Worm (Caenorhabditis elegans) whole organism, late embryonic: ENCODE data around the gene C01B10.3.

Experiments
- C08G9.2 ChIP-seq: sonication (generic microtip); optimal IDR thresholded peaks from 2 replicates; lab custom pipeline; 2016; ENCODE audit warnings: mild to moderate bottlenecking, missing genetic modification characterization, moderate library complexity, missing compliant biosample characterization
- C38D4.7 ChIP-seq: fragments of 200-800 bp; sonication (Bioruptor generic); optimal IDR thresholded peaks from 2 replicates; lab custom pipeline; 2018; ENCODE audit warnings: mild to moderate bottlenecking, missing genetic modification characterization, moderate library complexity, missing compliant biosample characterization
- F13H6.1 ChIP-seq: sonication (generic microtip); optimal IDR thresholded peaks from 2 replicates; lab custom pipeline; 2016; ENCODE audit warnings: missing genetic modification characterization, missing compliant biosample characterization
- K09A11.1 ChIP-seq: sonication (generic microtip); optimal IDR thresholded peaks from 2 replicates; lab custom pipeline; 2017; ENCODE audit warnings: antibody characterized with exemption, mild to moderate bottlenecking, missing genetic modification characterization, missing compliant biosample characterization; ENCODE audit not compliant: insufficient read depth
- T23F11.4 ChIP-seq: fragments of 200-800 bp; sonication (Bioruptor generic); optimal IDR thresholded peaks from 2 replicates; lab custom pipeline; 2018; ENCODE audit warnings: mild to moderate bottlenecking, missing genetic modification characterization, missing compliant biosample characterization
- Y22D7AL.16 ChIP-seq: sonication (generic microtip); optimal IDR thresholded peaks from 2 replicates; lab custom pipeline; 2016; ENCODE audit warnings: missing genetic modification characterization, missing compliant biosample characterization
- ahr-1 ChIP-seq: sonication (generic microtip); optimal IDR thresholded peaks from 2 replicates; lab custom pipeline; 2016; ENCODE audit warnings: missing genetic modification characterization, missing compliant biosample characterization
- ama-1 ChIP-seq: fragments of 150-350 bp; optimal IDR thresholded peaks from 2 replicates; lab custom pipeline; 2014
- ceh-14 ChIP-seq: sonication (generic microtip); optimal IDR thresholded peaks from 2 replicates; lab custom pipeline; 2016; ENCODE audit warnings: missing genotype, missing genetic modification characterization, missing compliant biosample characterization
- ceh-19 ChIP-seq: fragments of 200-800 bp; sonication (Bioruptor generic); optimal IDR thresholded peaks from 2 replicates; lab custom pipeline; 2018; ENCODE audit warnings: mild to moderate bottlenecking, missing genetic modification characterization, missing compliant biosample characterization
- ceh-22 ChIP-seq: sonication (generic microtip); optimal IDR thresholded peaks from 2 replicates; lab custom pipeline; 2017; ENCODE audit warnings: missing biosample characterization, missing genetic modification characterization
- ceh-24 ChIP-seq: sonication (generic microtip); optimal IDR thresholded peaks from 2 replicates; lab custom pipeline; 2016; ENCODE audit warnings: mild to moderate bottlenecking, missing genetic modification characterization, missing compliant biosample characterization
- ceh-31 ChIP-seq: sonication (generic microtip); optimal IDR thresholded peaks from 2 replicates; lab custom pipeline; 2016; ENCODE audit warnings: missing genetic modification characterization, missing compliant biosample characterization
- ceh-34 ChIP-seq: sonication (generic microtip); optimal IDR thresholded peaks from 2 replicates; lab custom pipeline; 2016; ENCODE audit warnings: mild to moderate bottlenecking, missing genetic modification characterization, missing compliant biosample characterization
- ceh-6 ChIP-seq: fragments of 200-800 bp; sonication (Bioruptor generic); optimal IDR thresholded peaks from 2 replicates; lab custom pipeline; 2018; ENCODE audit warnings: mild to moderate bottlenecking, missing genetic modification characterization, missing compliant biosample characterization
- ceh-9 ChIP-seq: sonication (generic microtip); optimal IDR thresholded peaks from 2 replicates; lab custom pipeline; 2016; ENCODE audit warnings: mild to moderate bottlenecking, missing genetic modification characterization, inconsistent platforms, missing compliant biosample characterization
- eyg-1 ChIP-seq: sonication (generic microtip); optimal IDR thresholded peaks from 2 replicates; lab custom pipeline; 2016; ENCODE audit warnings: missing genotype, missing genetic modification characterization, missing compliant biosample characterization
- fax-1 ChIP-seq: sonication (generic microtip); optimal IDR thresholded peaks from 2 replicates; lab custom pipeline; 2016; ENCODE audit warnings: missing genotype, missing genetic modification characterization, missing compliant biosample characterization
- fkh-10 ChIP-seq: fragments of 150-350 bp; optimal IDR thresholded peaks from 2 replicates; lab custom pipeline; 2014; ENCODE audit warnings: missing biosample characterization, missing genetic modification reagents, missing genetic modification characterization
- fkh-6 ChIP-seq: sonication (generic microtip); optimal IDR thresholded peaks from 2 replicates; lab custom pipeline; 2016; ENCODE audit warnings: missing genetic modification characterization, missing compliant biosample characterization
- hlh-13 ChIP-seq: fragments of 200-800 bp; sonication (Bioruptor generic); optimal IDR thresholded peaks from 2 replicates; lab custom pipeline; 2018; ENCODE audit warnings: mild to moderate bottlenecking, missing genetic modification characterization, missing compliant biosample characterization
- hlh-30 ChIP-seq: sonication (generic microtip); optimal IDR thresholded peaks from 2 replicates; lab custom pipeline; 2017; ENCODE audit warnings: antibody characterized with exemption, missing genetic modification characterization, missing compliant biosample characterization; ENCODE audit not compliant: insufficient read depth
- hlh-6 ChIP-seq: sonication (generic microtip); optimal IDR thresholded peaks from 2 replicates; lab custom pipeline; 2016; ENCODE audit warnings: missing genotype, missing genetic modification characterization, missing compliant biosample characterization
- lim-6 ChIP-seq: sonication (generic microtip); optimal IDR thresholded peaks from 2 replicates; lab custom pipeline; 2016; ENCODE audit warnings: missing genetic modification characterization, missing compliant biosample characterization
- lin-11 ChIP-seq: fragments of 200-800 bp; sonication (Bioruptor generic); optimal IDR thresholded peaks from 2 replicates; lab custom pipeline; 2018; ENCODE audit warnings: mild to moderate bottlenecking, missing genetic modification characterization, missing compliant biosample characterization
- madf-2 ChIP-seq: sonication (generic microtip); optimal IDR thresholded peaks from 2 replicates; lab custom pipeline; 2017; ENCODE audit warnings: missing genetic modification characterization, missing compliant biosample characterization
- mec-3 ChIP-seq: sonication (generic microtip); optimal IDR thresholded peaks from 2 replicates; lab custom pipeline; 2016; ENCODE audit warnings: borderline replicate concordance, missing genetic modification characterization, missing compliant biosample characterization
- nfya-1 ChIP-seq: sonication (generic microtip); optimal IDR thresholded peaks from 2 replicates; lab custom pipeline; 2017; ENCODE audit warnings: missing genetic modification characterization, mild to moderate bottlenecking, missing compliant biosample characterization, antibody characterized with exemption, moderate library complexity
- nhr-11 ChIP-seq: fragments of 150-350 bp; optimal IDR thresholded peaks from 2 replicates; lab custom pipeline; 2014; ENCODE audit warnings: missing biosample characterization, missing genetic modification characterization
- nhr-232 ChIP-seq: sonication (generic microtip); optimal IDR thresholded peaks from 2 replicates; lab custom pipeline; 2016; ENCODE audit warnings: missing genetic modification characterization, missing compliant biosample characterization
- npax-4 ChIP-seq: sonication (generic microtip); optimal IDR thresholded peaks from 2 replicates; lab custom pipeline; 2016; ENCODE audit warnings: missing genetic modification characterization, missing compliant biosample characterization
- pag-3 ChIP-seq: sonication (generic microtip); optimal IDR thresholded peaks from 2 replicates; lab custom pipeline; 2016; ENCODE audit warnings: missing compliant biosample characterization, missing genetic modification characterization, borderline replicate concordance
- pat-9 ChIP-seq: fragments of 200-800 bp; sonication (Bioruptor generic); optimal IDR thresholded peaks from 2 replicates; lab custom pipeline; 2018; ENCODE audit warnings: mild to moderate bottlenecking, missing genetic modification characterization, moderate library complexity, missing compliant biosample characterization
- pax-1 ChIP-seq: fragments of 150-350 bp; optimal IDR thresholded peaks from 2 replicates; lab custom pipeline; 2014; ENCODE audit warnings: missing biosample characterization, missing genetic modification characterization
- pqm-1 ChIP-seq: sonication (generic microtip); optimal IDR thresholded peaks from 2 replicates; lab custom pipeline; 2016; ENCODE audit warnings: missing genetic modification characterization, missing compliant biosample characterization
- pros-1 ChIP-seq: fragments of 150-350 bp; optimal IDR thresholded peaks from 2 replicates; lab custom pipeline; 2014; ENCODE audit warnings: missing biosample characterization, missing genetic modification reagents, missing genetic modification characterization
- rnt-1 ChIP-seq: sonication (generic microtip); optimal IDR thresholded peaks from 2 replicates; lab custom pipeline; 2016; ENCODE audit warnings: missing genetic modification characterization, missing compliant biosample characterization
- sox-2 ChIP-seq: fragments of 200-800 bp; sonication (Bioruptor generic); IDR thresholded peaks from 2 replicates; pipeline ENCODE4 v1.3.6; 2022; ENCODE audit warnings: missing genetic modification reagents, missing genetic modification characterization, missing compliant biosample characterization
- syd-9 ChIP-seq: sonication (generic microtip); optimal IDR thresholded peaks from 2 replicates; lab custom pipeline; 2016; ENCODE audit warnings: mild to moderate bottlenecking, missing genetic modification characterization, moderate library complexity, missing compliant biosample characterization
- tbx-2 ChIP-seq: sonication (generic microtip); optimal IDR thresholded peaks from 2 replicates; lab custom pipeline; 2016; ENCODE audit warnings: missing genetic modification characterization, missing compliant biosample characterization
- tbx-7 ChIP-seq: sonication (generic microtip); optimal IDR thresholded peaks from 2 replicates; lab custom pipeline; 2016; ENCODE audit warnings: missing genotype, missing genetic modification characterization, missing compliant biosample characterization
- ttx-3 ChIP-seq: sonication (generic microtip); optimal IDR thresholded peaks from 2 replicates; lab custom pipeline; 2016; ENCODE audit warnings: missing genetic modification reagents, missing genetic modification characterization, missing compliant biosample characterization
- unc-3 ChIP-seq, 2 experiments: fragments of 200-800 bp in 1 of 2; sonication (Bioruptor generic) in 1 of 2; sonication (generic microtip) in 1 of 2; conservative IDR thresholded peaks in 1 of 2; optimal IDR thresholded peaks in 1 of 2; 2 replicates each; pipeline versions ENCODE4 v1.3.6 to Lab custom; 2016 to 2022; ENCODE audit warnings: missing compliant biosample characterization in 2 of 2, missing genetic modification characterization in 2 of 2, missing genetic modification reagents in 1 of 2
- unc-42 ChIP-seq: sonication (generic microtip); optimal IDR thresholded peaks from 2 replicates; lab custom pipeline; 2016; ENCODE audit warnings: missing genotype, missing genetic modification characterization, missing compliant biosample characterization
- unc-55 ChIP-seq: sonication (generic microtip); optimal IDR thresholded peaks from 2 replicates; lab custom pipeline; 2017; ENCODE audit warnings: missing biosample characterization, missing genetic modification reagents, missing genetic modification characterization
- unc-86 ChIP-seq: sonication (generic microtip); optimal IDR thresholded peaks from 2 replicates; lab custom pipeline; 2016; ENCODE audit warnings: missing genetic modification characterization, missing compliant biosample characterization
- zip-5 ChIP-seq: sonication (generic microtip); optimal IDR thresholded peaks from 2 replicates; lab custom pipeline; 2016; ENCODE audit warnings: missing genetic modification characterization, missing compliant biosample characterization
- ztf-16 ChIP-seq: sonication (generic microtip); optimal IDR thresholded peaks from 2 replicates; lab custom pipeline; 2017; ENCODE audit warnings: missing genetic modification characterization, missing compliant biosample characterization

C01B10.3 gene

ce11 chrIV:6646905-6647304 is 25.8 kb upstream of the C01B10.3 start:
- peak; percentile 42 for TF ChIP-seq pros-1 (tag; lab: Kevin White, UChicago)
- no peak for TF ChIP-seq tbx-7 (tag; lab: Kevin White, UChicago)
- TF ChIP-seq ama-1: peak; percentile 93
- TF ChIP-seq rnt-1: peak; percentile 12
- no peak for TF ChIP-seq T23F11.4 (GFP tag; lab: Kevin White, UChicago)
- no peak for TF ChIP-seq ceh-9 (tag; lab: Kevin White, UChicago)
- TF ChIP-seq ceh-31 (tag; lab: Kevin White, UChicago): peak; percentile 12
- no peak for TF ChIP-seq nfya-1 (tag; lab: Kevin White, UChicago)
- no peak for TF ChIP-seq hlh-13 (GFP tag; lab: Kevin White, UChicago)
- TF ChIP-seq, all 69 proteins: peak for 4

ce11 chrIV:6645867-6646655 is 24.9 kb upstream of the C01B10.3 start, which contains the start of gene hil-7:
Gene hil-7 (plus strand): TSS chrIV:6646312.
- peak; percentile 27 for TF ChIP-seq fkh-10 (GFP tag; lab: Kevin White, UChicago)
- TF ChIP-seq nhr-232 (tag; lab: Kevin White, UChicago): peak; percentile 11
- TF ChIP-seq C38D4.7 (GFP tag; lab: Kevin White, UChicago): no peak
- TF ChIP-seq lin-11: no peak
- no peak for TF ChIP-seq T23F11.4 (GFP tag; lab: Kevin White, UChicago)
- TF ChIP-seq hlh-30 (tag; lab: Kevin White, UChicago): peak; percentile 98
- TF ChIP-seq ceh-34 (tag; lab: Kevin White, UChicago): peak; percentile 96
- TF ChIP-seq ztf-16: peak; percentile 34
- no peak for TF ChIP-seq pat-9 (tag; lab: Kevin White, UChicago)
- TF ChIP-seq pqm-1 (tag; lab: Kevin White, UChicago): no peak
- TF ChIP-seq npax-4: no peak
- no peak for TF ChIP-seq C08G9.2 (tag; lab: Kevin White, UChicago)
- TF ChIP-seq K09A11.1 (tag; lab: Kevin White, UChicago): peak; percentile 19
- TF ChIP-seq Y22D7AL.16 (tag; lab: Kevin White, UChicago): no peak
- no peak for TF ChIP-seq ttx-3 (tag; lab: Kevin White, UChicago)
- peak; percentile 72 for TF ChIP-seq rnt-1
- TF ChIP-seq madf-2 (tag; lab: Kevin White, UChicago): peak; percentile 56
- no peak for TF ChIP-seq hlh-13 (GFP tag; lab: Kevin White, UChicago)
- TF ChIP-seq nhr-11 (tag; lab: Kevin White, UChicago): no peak
- peak; percentile 46; the same call in 1 of the 2 replicates for TF ChIP-seq sox-2 (GFP tag; lab: Robert Waterston, UW)
- TF ChIP-seq nfya-1 (tag; lab: Kevin White, UChicago): peak; percentile 94
- peak; percentile 47 for TF ChIP-seq unc-86 (tag; lab: Kevin White, UChicago)
- TF ChIP-seq ceh-19 (GFP tag; lab: Kevin White, UChicago): peak; percentile 86
- no peak for TF ChIP-seq mec-3 (tag; lab: Kevin White, UChicago)
- peak; percentile 68 for TF ChIP-seq hlh-6 (tag; lab: Kevin White, UChicago)
- peak; percentile 94 for TF ChIP-seq ama-1
- TF ChIP-seq unc-3 (GFP tag; conservative IDR thresholded peaks at IDR 0.05; lab: Robert Waterston, UW): no peak
- no peak for TF ChIP-seq unc-3 (tag; optimal IDR thresholded peaks at IDR 0.05; lab: Kevin White, UChicago)
- no peak for TF ChIP-seq fax-1
- TF ChIP-seq ahr-1 (tag; lab: Kevin White, UChicago): peak; percentile 25
- TF ChIP-seq eyg-1 (tag; lab: Kevin White, UChicago): peak; percentile 81
- no peak for TF ChIP-seq ceh-24 (tag; lab: Kevin White, UChicago)
- TF ChIP-seq unc-42 (tag; lab: Kevin White, UChicago): peak; percentile 82
- peak; percentile 17 for TF ChIP-seq fkh-6
- peak; percentile 9 for TF ChIP-seq pax-1
- TF ChIP-seq tbx-2 (tag; lab: Kevin White, UChicago): peak; percentile 87
- TF ChIP-seq pag-3 (tag; lab: Kevin White, UChicago): no peak
- TF ChIP-seq F13H6.1 (tag; lab: Kevin White, UChicago): peak; percentile 28
- TF ChIP-seq lim-6 (tag; lab: Kevin White, UChicago): peak; percentile 42
- peak; percentile 59 for TF ChIP-seq syd-9
- peak; percentile 82 for TF ChIP-seq ceh-22 (tag; lab: Kevin White, UChicago)
- TF ChIP-seq zip-5: no peak
- TF ChIP-seq unc-55: peak; percentile 97
- no peak for TF ChIP-seq ceh-14 (tag; lab: Kevin White, UChicago)
- TF ChIP-seq ceh-6: peak; percentile 58
